Fruit fly (Drosophila melanogaster): ENCODE results near the gene CG32219.

Gene CG32219

dm6 chr3L:19924771-19925304 lies 26.1 kb downstream of the CG32219 start, which contains the start of gene Grasp65 (continued):
- TF ChIP-seq prd (optimal IDR thresholded peaks at IDR 0.05), result no peak
- no peak for TF ChIP-seq prd (GFP tag; IDR thresholded peaks at IDR 0.05)
- peak; percentile 59 for TF ChIP-seq CG10267 (tag; optimal IDR thresholded peaks at IDR 0.05)
- peak; percentile 15 for TF ChIP-seq CG8924 (tag; optimal IDR thresholded peaks at IDR 0.05)
- TF ChIP-seq CG34376 (GFP tag; optimal IDR thresholded peaks at IDR 0.05), result peak; percentile 24
- no peak for TF ChIP-seq abd-A (tag; optimal IDR thresholded peaks at IDR 0.05)
- no peak for TF ChIP-seq CG12155 (GFP tag; optimal IDR thresholded peaks at IDR 0.05)
- TF ChIP-seq CG30403 (GFP tag; optimal IDR thresholded peaks at IDR 0.05), result no peak
- peak; percentile 29; the same call in 1 of the 2 replicates for TF ChIP-seq CG31441 (GFP tag; IDR thresholded peaks at IDR 0.05)
- no peak for TF ChIP-seq slou (GFP tag; optimal IDR thresholded peaks at IDR 0.05)
- no peak for TF ChIP-seq HHEX (GFP tag; optimal IDR thresholded peaks at IDR 0.05)
- no peak for TF ChIP-seq al (GFP tag; IDR thresholded peaks at IDR 0.05)
- no peak for TF ChIP-seq cwo (GFP tag; optimal IDR thresholded peaks at IDR 0.05)
- peak; percentile 5 for TF ChIP-seq BEAF-32 (GFP tag; optimal IDR thresholded peaks at IDR 0.05)
- no peak for TF ChIP-seq schlank (tag; optimal IDR thresholded peaks at IDR 0.05)
- peak; percentile 40; the same call in 1 of the 2 replicates for TF ChIP-seq bbx (GFP tag; IDR thresholded peaks at IDR 0.05; ENCODE audit: partially characterized antibody)
- TF ChIP-seq lbe (GFP tag; optimal IDR thresholded peaks at IDR 0.05), result no peak
- peak; percentile 18 for TF ChIP-seq trem (tag; optimal IDR thresholded peaks at IDR 0.05)
- TF ChIP-seq vvl (GFP tag; IDR thresholded peaks at IDR 0.05), result no peak
- no peak for TF ChIP-seq slp2 (GFP tag; optimal IDR thresholded peaks at IDR 0.05)
- TF ChIP-seq Med (GFP tag), result peak; percentile 61
- TF ChIP-seq stc (GFP tag; IDR thresholded peaks at IDR 0.05), result no peak
- no peak for TF ChIP-seq unpg (GFP tag; optimal IDR thresholded peaks at IDR 0.05)
- TF ChIP-seq wek (GFP tag; optimal IDR thresholded peaks at IDR 0.05), result peak; percentile 96
- 0 out of 2 replicates have a peak, but pooled peaks have one; percentile 26 for TF ChIP-seq ato (GFP tag; IDR thresholded peaks at IDR 0.05; ENCODE audit: partially characterized antibody)
- TF ChIP-seq YL-1 (GFP tag; optimal IDR thresholded peaks at IDR 0.05), result peak; percentile 83
- peak; percentile 18; the same call in 1 of the 2 replicates for TF ChIP-seq CG32532 (GFP tag; IDR thresholded peaks at IDR 0.05)
- no peak for TF ChIP-seq CG1529 (GFP tag; optimal IDR thresholded peaks at IDR 0.05)
- TF ChIP-seq CG13296 (GFP tag; optimal IDR thresholded peaks at IDR 0.05), result peak; percentile 31
- TF ChIP-seq Hr51 (GFP tag; optimal IDR thresholded peaks at IDR 0.05), result peak in 1 of 2 experiments; percentile 8
- TF ChIP-seq nerfin-1 (tag; optimal IDR thresholded peaks at IDR 0.05), result peak; percentile 14
- TF ChIP-seq Dp (GFP tag; optimal IDR thresholded peaks at IDR 0.05), result peak; percentile 3
- TF ChIP-seq CG6254 (GFP tag; optimal IDR thresholded peaks at IDR 0.05), result no peak
- no peak for TF ChIP-seq CG15696 (tag; optimal IDR thresholded peaks at IDR 0.05)
- no peak for TF ChIP-seq lilli (GFP tag; optimal IDR thresholded peaks at IDR 0.05)
- peak; percentile 17; the same call in 1 of the 2 replicates for TF ChIP-seq Xrp1 (GFP tag; IDR thresholded peaks at IDR 0.05)
- TF ChIP-seq CG2712 (tag; optimal IDR thresholded peaks at IDR 0.05), result peak; percentile 63
- TF ChIP-seq GATAe (GFP tag; conservative IDR thresholded peaks at IDR 0.05), result no peak
- peak; percentile 15 for TF ChIP-seq her (GFP tag; optimal IDR thresholded peaks at IDR 0.05)
- 0 out of 3 replicates have a peak, but pooled peaks have one; percentile 12 for TF ChIP-seq CG34422 (GFP tag; IDR thresholded peaks at IDR 0.05)
- TF ChIP-seq CG13894 (tag; optimal IDR thresholded peaks at IDR 0.05), result no peak
- no peak for TF ChIP-seq tup (GFP tag; optimal IDR thresholded peaks at IDR 0.05)
- peak; percentile 4 for TF ChIP-seq Sin3A (optimal IDR thresholded peaks at IDR 0.05)
- no peak for TF ChIP-seq gt (GFP tag; IDR thresholded peaks at IDR 0.05)
- TF ChIP-seq CG7987 (GFP tag; optimal IDR thresholded peaks at IDR 0.05), result no peak
- no peak for TF ChIP-seq knrl (GFP tag; IDR thresholded peaks at IDR 0.05; ENCODE audit: partially characterized antibody)
- peak; percentile 77 for TF ChIP-seq Nf-YC (tag; optimal IDR thresholded peaks at IDR 0.05)
- TF ChIP-seq dysf (GFP tag; IDR thresholded peaks at IDR 0.05), result 0 out of 3 replicates have a peak, but pooled peaks have one; percentile 17
- peak; percentile 61 for TF ChIP-seq row (GFP tag; IDR thresholded peaks at IDR 0.05)
- TF ChIP-seq corto (GFP tag; optimal IDR thresholded peaks at IDR 0.05), result no peak

Measured in whole organism, embryonic.